Fruit fly (Drosophila melanogaster) whole organism: ENCODE data around the gene mor.

Source experiments
- CG8478 ChIP-seq: fragments of >200 bp; optimal IDR thresholded peaks from 2 replicates; lab custom pipeline; 2018; ENCODE audit warnings: inconsistent platforms
- Dll ChIP-seq: fragments of >200 bp; optimal IDR thresholded peaks from 2 replicates; lab custom pipeline; 2017
- EcR ChIP-seq, 2 experiments: fragments of >200 bp; optimal IDR thresholded peaks; 2 replicates each; lab custom pipeline; 2017; ENCODE audit warnings: missing biosample characterization in 2 of 2, missing genetic modification characterization in 2 of 2, missing genetic modification reagents in 2 of 2
- pan ChIP-seq: fragments of >200 bp; optimal IDR thresholded peaks from 2 replicates; lab custom pipeline; 2017
- psq ChIP-seq: fragments of >200 bp; optimal IDR thresholded peaks from 2 replicates; lab custom pipeline; 2017
- usp ChIP-seq: fragments of >200 bp; optimal IDR thresholded peaks from 2 replicates; lab custom pipeline; 2017; ENCODE audit warnings: missing biosample characterization, missing genetic modification characterization, mixed read lengths

- TF ChIP-seq usp (GFP tag; lab: Kevin White, UChicago): no peak
- no peak for TF ChIP-seq CG8478
- no peak for TF ChIP-seq pan (lab: Kevin White, UChicago)
- no peak for TF ChIP-seq psq (lab: Kevin White, UChicago)
- TF ChIP-seq Dll: no peak
- no peak for TF ChIP-seq EcR (GFP tag; optimal IDR thresholded peaks at IDR 0.05; lab: Kevin White, UChicago)
Measured at dm6 chr3R:16005943-16006342, 33.2 kb upstream of the mor start.
